Fruit fly (Drosophila melanogaster): Measurements from ENCODE around the gene CG17672.

dm6 chr3L:13049671-13050070 is 20.9 kb downstream of the CG17672 start:
- TF ChIP-seq Bdp1 (GFP tag; optimal IDR thresholded peaks at IDR 0.05) (no peak), sens (GFP tag) (peak; percentile 64)

Data from whole organism, embryonic.